Worm (Caenorhabditis elegans) whole organism, L4 larva: Measurements from ENCODE around the gene Y102A5C.2.

Experiments
- D1046.2 ChIP-seq: fragments of 200-800 bp; sonication (Bioruptor generic); IDR thresholded peaks from 2 replicates; pipeline ENCODE4 v1.3.6; 2022; ENCODE audit warnings: missing genetic modification characterization, missing compliant biosample characterization
- F44E2.7 ChIP-seq: fragments of 200-800 bp; sonication (Bioruptor generic); IDR thresholded peaks from 2 replicates; pipeline ENCODE4 v2.1.2; 2022; ENCODE audit warnings: missing genetic modification characterization, missing compliant biosample characterization
- T26A8.4 ChIP-seq: fragments of 200-800 bp; sonication (Bioruptor generic); IDR thresholded peaks from 2 replicates; pipeline ENCODE4 v1.3.6; 2022; ENCODE audit warnings: missing genetic modification characterization, missing compliant biosample characterization
- Y48G9A.11 ChIP-seq: fragments of 200-800 bp; sonication (Bioruptor generic); IDR thresholded peaks from 2 replicates; pipeline ENCODE4 v1.3.6; 2022; ENCODE audit warnings: missing genetic modification reagents, missing genetic modification characterization, missing compliant biosample characterization
- aha-1 ChIP-seq: fragments of 150-350 bp; peaks from one replicate; lab custom pipeline; 2014; ENCODE audit warnings: missing biosample characterization, missing genetic modification characterization
- ama-1 ChIP-seq: fragments of 150-350 bp; optimal IDR thresholded peaks from 2 replicates; lab custom pipeline; 2014; ENCODE audit warnings: inconsistent platforms, mixed read lengths
- ceh-20 ChIP-seq: fragments of 200-800 bp; sonication (Bioruptor generic); IDR thresholded peaks from 2 replicates; pipeline ENCODE4 v1.3.6; 2022; ENCODE audit warnings: missing genetic modification reagents, missing genetic modification characterization, missing compliant biosample characterization
- ceh-62 ChIP-seq: sonication (generic microtip); optimal IDR thresholded peaks from 2 replicates; lab custom pipeline; 2017; ENCODE audit warnings: missing biosample characterization, missing genetic modification characterization
- ceh-82 ChIP-seq: sonication (generic microtip); optimal IDR thresholded peaks from 2 replicates; lab custom pipeline; 2017; ENCODE audit warnings: missing biosample characterization, missing genetic modification characterization
- daf-12 ChIP-seq: fragments of 150-350 bp; optimal IDR thresholded peaks from 2 replicates; lab custom pipeline; 2014; ENCODE audit warnings: missing biosample characterization, missing genetic modification reagents, missing genetic modification characterization
- daf-8 ChIP-seq: fragments of 200-800 bp; sonication (Bioruptor generic); IDR thresholded peaks from 2 replicates; pipeline ENCODE4 v1.3.6; 2022; ENCODE audit warnings: missing genetic modification characterization, missing compliant biosample characterization
- dmd-8 ChIP-seq: fragments of 200-800 bp; sonication (Bioruptor generic); IDR thresholded peaks from 2 replicates; pipeline ENCODE4 v1.3.6; 2022; ENCODE audit warnings: missing genetic modification characterization, missing compliant biosample characterization
- dpl-1 ChIP-seq: fragments of 150-350 bp; optimal IDR thresholded peaks from 2 replicates; lab custom pipeline; 2014; ENCODE audit warnings: missing biosample characterization, missing genetic modification reagents, missing genetic modification characterization
- duxl-1 ChIP-seq: sonication (generic microtip); optimal IDR thresholded peaks from 2 replicates; lab custom pipeline; 2016; ENCODE audit warnings: mild to moderate bottlenecking, missing genetic modification characterization, moderate library complexity, missing compliant biosample characterization; ENCODE audit not compliant: poor library complexity
- hlh-30 ChIP-seq: sonication (generic microtip); optimal IDR thresholded peaks from 2 replicates; lab custom pipeline; 2017; ENCODE audit warnings: antibody characterized with exemption, mild to moderate bottlenecking, missing genetic modification characterization, missing compliant biosample characterization; ENCODE audit not compliant: insufficient read depth
- lin-1 ChIP-seq: fragments of 200-800 bp; sonication (Bioruptor generic); IDR thresholded peaks from 2 replicates; pipeline ENCODE4 v1.3.6; 2022; ENCODE audit warnings: missing genetic modification reagents, missing genetic modification characterization, missing compliant biosample characterization
- lir-3 ChIP-seq: sonication (generic microtip); optimal IDR thresholded peaks from 2 replicates; lab custom pipeline; 2016; ENCODE audit warnings: mild to moderate bottlenecking, missing genetic modification characterization, missing compliant biosample characterization
- madf-5 ChIP-seq, 2 experiments: fragments of 200-800 bp; sonication (Bioruptor generic); IDR thresholded peaks; 2 replicates each; pipeline ENCODE4 v1.3.6; 2022; ENCODE audit warnings: missing compliant biosample characterization in 2 of 2, missing genetic modification characterization in 2 of 2
- mdl-1 ChIP-seq, 2 experiments: fragments of 150-350 bp in 1 of 2; sonication (generic microtip) in 1 of 2; optimal IDR thresholded peaks; 2 replicates each; lab custom pipeline; 2014 to 2017; ENCODE audit warnings: missing biosample characterization in 2 of 2, missing genetic modification characterization in 2 of 2
- mep-1 ChIP-seq: fragments of 150-350 bp; sonication (generic microtip); optimal IDR thresholded peaks from 3 replicates; lab custom pipeline; 2014; ENCODE audit warnings: missing biosample characterization, missing genetic modification characterization
- mxl-2 ChIP-seq: fragments of 200-800 bp; sonication (Bioruptor generic); conservative IDR thresholded peaks from 2 replicates; pipeline ENCODE4 v1.3.6; 2022; ENCODE audit warnings: missing genetic modification reagents, missing genetic modification characterization, missing compliant biosample characterization
- mxl-3 ChIP-seq: fragments of 200-800 bp; sonication (Bioruptor generic); optimal IDR thresholded peaks from 2 replicates; lab custom pipeline; 2018; ENCODE audit warnings: mild to moderate bottlenecking, missing genetic modification characterization, missing compliant biosample characterization
- nhr-237 ChIP-seq: sonication (generic microtip); optimal IDR thresholded peaks from 2 replicates; lab custom pipeline; 2017; ENCODE audit warnings: missing biosample characterization, missing genetic modification characterization
- nhr-42 ChIP-seq: fragments of 200-800 bp; sonication (Bioruptor generic); IDR thresholded peaks from 2 replicates; pipeline ENCODE4 v1.3.6; 2022; ENCODE audit warnings: missing genetic modification characterization, missing compliant biosample characterization
- nhr-77 ChIP-seq: fragments of 150-350 bp; optimal IDR thresholded peaks from 2 replicates; lab custom pipeline; 2014; ENCODE audit warnings: missing biosample characterization, missing genetic modification characterization
- php-3 ChIP-seq: fragments of 200-800 bp; sonication (Bioruptor generic); IDR thresholded peaks from 2 replicates; pipeline ENCODE4 v1.3.6; 2022; ENCODE audit warnings: missing genetic modification reagents, missing genetic modification characterization, missing compliant biosample characterization
- rbr-2 ChIP-seq: sonication (generic microtip); optimal IDR thresholded peaks from 2 replicates; lab custom pipeline; 2016; ENCODE audit warnings: missing genotype, missing genetic modification characterization, missing compliant biosample characterization
- sdz-12 ChIP-seq: fragments of 200-800 bp; sonication (Bioruptor generic); optimal IDR thresholded peaks from 2 replicates; lab custom pipeline; 2018; ENCODE audit warnings: mild to moderate bottlenecking, missing genetic modification characterization, missing compliant biosample characterization
- skn-1 ChIP-seq: fragments of 150-350 bp; optimal IDR thresholded peaks from 2 replicates; lab custom pipeline; 2014; ENCODE audit warnings: missing biosample characterization, missing genetic modification characterization
- snpc-4 ChIP-seq: fragments of 150-350 bp; optimal IDR thresholded peaks from 2 replicates; lab custom pipeline; 2014; ENCODE audit warnings: missing biosample characterization, missing genetic modification characterization
- spr-3 ChIP-seq: fragments of 200-800 bp; sonication (Bioruptor generic); optimal IDR thresholded peaks from 2 replicates; lab custom pipeline; 2018; ENCODE audit warnings: mild to moderate bottlenecking, missing genetic modification characterization, missing compliant biosample characterization
- tag-97 ChIP-seq: fragments of 200-800 bp; sonication (Bioruptor generic); IDR thresholded peaks from 2 replicates; pipeline ENCODE4 v1.3.6; 2022; ENCODE audit warnings: missing genetic modification characterization, missing compliant biosample characterization
- unc-62 ChIP-seq, 3 experiments: fragments of 150-350 bp in 1 of 3; sonication (generic microtip); optimal IDR thresholded peaks in 2 of 3; peaks in 1 of 3; 1 replicate in 1 of 3; 2 replicates in 2 of 3; lab custom pipeline; 2014 to 2017; ENCODE audit warnings: missing biosample characterization in 3 of 3, missing genetic modification characterization in 3 of 3, missing genetic modification reagents in 3 of 3, missing genotype in 1 of 3
- zag-1 ChIP-seq: fragments of 150-350 bp; optimal IDR thresholded peaks from 2 replicates; lab custom pipeline; 2014; ENCODE audit warnings: missing biosample characterization, missing genetic modification characterization
- zfp-2 ChIP-seq: sonication (generic microtip); optimal IDR thresholded peaks from 2 replicates; lab custom pipeline; 2016; ENCODE audit warnings: mild to moderate bottlenecking, missing genetic modification characterization, missing compliant biosample characterization

Y102A5C.2 gene

DNA sequence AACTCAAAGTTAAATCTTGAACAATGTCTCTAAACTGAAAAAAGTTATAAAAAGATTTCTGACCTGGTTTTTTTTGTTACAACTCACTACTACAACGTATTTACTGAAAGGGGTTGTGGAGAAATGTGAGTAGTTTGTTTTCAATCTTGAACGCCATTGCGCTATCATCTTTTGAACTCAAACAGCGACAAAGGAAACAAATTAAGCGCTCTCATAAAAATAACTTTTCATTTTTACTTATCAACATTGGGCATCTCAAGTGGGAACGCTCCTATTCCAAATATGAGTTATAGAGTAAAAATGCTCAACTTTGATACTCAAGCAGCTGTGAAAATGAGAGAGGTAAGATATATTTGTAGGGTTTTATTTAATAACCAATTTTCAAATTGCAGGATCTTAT lies 25.1 kb upstream of the Y102A5C.2 start, which contains the start of gene F09C6.15:
Gene F09C6.15, plus strand, starts transcription at position 301 of the 400 bp plus-strand sequence.
- TF ChIP-seq ceh-20 (GFP tag; lab: Robert Waterston, UW) (no peak), tag-97 (no peak), mdl-1 (tag; optimal IDR thresholded peaks at IDR 0.05; lab: Kevin White, UChicago) (no peak), aha-1 (tag; lab: Kevin White, UChicago) (no peak), zfp-2 (no peak), snpc-4 (tag; lab: Kevin White, UChicago) (no peak), dmd-8 (GFP tag; lab: Robert Waterston, UW) (no peak), daf-8 (GFP tag; lab: Robert Waterston, UW) (no peak), dpl-1 (no peak), Y48G9A.11 (GFP tag; lab: Robert Waterston, UW) (no peak), hlh-30 (tag; lab: Kevin White, UChicago) (no peak), F44E2.7 (GFP tag; lab: Robert Waterston, UW) (no peak)
- TF ChIP-seq, all 104 proteins: peak for 0

DNA sequence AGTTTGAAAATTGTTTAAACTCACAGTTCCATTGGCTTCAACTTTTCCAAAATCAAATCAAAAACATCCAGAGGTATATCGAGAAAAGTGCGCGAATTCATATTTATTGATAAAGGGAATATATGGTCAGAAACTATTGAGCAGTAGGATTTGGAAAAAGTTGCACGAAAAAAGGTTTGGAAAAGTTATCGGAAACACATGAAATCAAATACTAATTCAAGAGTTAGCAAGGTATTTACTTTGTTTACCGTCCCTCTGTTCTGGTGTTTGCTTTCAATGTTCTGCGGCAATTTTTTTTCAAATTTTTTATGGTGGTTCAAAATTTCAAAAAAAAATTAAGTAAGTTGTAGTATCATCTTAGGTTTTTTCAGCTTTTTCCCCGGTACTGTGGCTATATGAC lies 19.2 kb upstream of the Y102A5C.2 start, which contains the start of gene fbxa-45:
Gene fbxa-45, minus strand, starts transcription at position 101 of the 400 bp plus-strand sequence.
- TF ChIP-seq ceh-82 (tag; lab: Kevin White, UChicago) (no peak), lir-3 (no peak), ceh-20 (GFP tag; lab: Robert Waterston, UW) (no peak), sdz-12 (GFP tag; lab: Kevin White, UChicago) (no peak), nhr-42 (GFP tag; lab: Robert Waterston, UW) (no peak), zag-1 (tag; lab: Kevin White, UChicago) (no peak), dpl-1 (no peak), hlh-30 (tag; lab: Kevin White, UChicago) (no peak), ceh-62 (no peak), D1046.2 (GFP tag; lab: Robert Waterston, UW) (no peak)

DNA sequence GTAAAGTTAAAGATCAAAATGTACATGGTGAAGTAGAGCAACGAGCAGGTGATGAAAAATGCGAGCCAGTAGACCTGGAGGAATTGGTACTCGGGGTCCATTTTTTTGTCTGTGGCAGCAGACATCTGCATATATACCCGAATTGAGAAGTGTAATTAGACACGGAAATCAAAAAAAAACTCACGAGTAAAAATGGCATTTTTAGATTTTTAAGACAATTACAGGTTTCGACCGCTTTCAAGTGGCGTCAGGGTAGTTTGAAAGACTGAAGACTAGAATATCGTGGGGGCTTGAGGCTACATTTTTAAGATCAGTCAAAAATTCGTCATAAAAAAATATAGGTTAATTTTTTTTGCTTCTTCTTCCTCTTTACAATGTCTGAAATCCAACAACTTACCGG lies 15.8 kb upstream of the Y102A5C.2 start, which contains the start of gene srd-68:
Gene srd-68, minus strand, starts transcription at position 101 of the 400 bp plus-strand sequence.
- TF ChIP-seq skn-1 (tag; lab: Kevin White, UChicago) (no peak), spr-3 (GFP tag; lab: Kevin White, UChicago) (no peak), nhr-77 (tag; lab: Kevin White, UChicago) (no peak), dpl-1 (no peak), nhr-237 (tag; lab: Kevin White, UChicago) (no peak), ceh-20 (GFP tag; lab: Robert Waterston, UW) (no peak), madf-5 (GFP tag; IDR thresholded peaks at IDR 0.05; lab: Robert Waterston, UW) (no peak), aha-1 (tag; lab: Kevin White, UChicago) (no peak), lin-1 (GFP tag; lab: Robert Waterston, UW) (no peak), ceh-82 (tag; lab: Kevin White, UChicago) (no peak), daf-12 (tag; lab: Kevin White, UChicago) (no peak)
- TF ChIP-seq, all 104 proteins: peak for 0

DNA sequence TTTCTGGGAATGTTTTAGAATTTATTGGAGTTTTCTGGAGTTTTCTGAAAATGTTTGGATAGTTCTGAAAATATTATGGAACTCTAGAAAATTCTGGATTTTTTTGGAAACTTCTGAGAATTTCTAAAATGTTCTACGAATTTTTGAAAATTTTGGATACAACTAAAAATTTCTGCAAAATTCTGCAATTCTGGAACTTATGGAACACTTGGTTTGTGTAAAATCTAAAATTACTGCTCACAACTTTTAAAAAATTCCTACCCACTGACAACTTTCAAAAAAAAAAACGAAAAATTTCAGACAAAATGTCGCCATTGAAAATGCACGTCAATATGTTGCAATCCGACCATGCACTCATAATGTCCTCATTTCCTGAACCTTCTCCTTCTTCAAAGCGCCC lies 13.9 kb upstream of the Y102A5C.2 start, which contains the start of gene nhr-262:
Gene nhr-262, plus strand, starts transcription at position 301 of the 400 bp plus-strand sequence.
- TF ChIP-seq aha-1 (tag; lab: Kevin White, UChicago) (no peak), mxl-2 (GFP tag; lab: Robert Waterston, UW) (no peak), rbr-2 (tag; lab: Kevin White, UChicago) (no peak), duxl-1 (no peak), T26A8.4 (no peak), mep-1 (tag; lab: Kevin White, UChicago) (no peak), hlh-30 (tag; lab: Kevin White, UChicago) (no peak), mxl-3 (GFP tag; lab: Kevin White, UChicago) (no peak), ama-1 (lab: Kevin White, UChicago) (no peak)

DNA sequence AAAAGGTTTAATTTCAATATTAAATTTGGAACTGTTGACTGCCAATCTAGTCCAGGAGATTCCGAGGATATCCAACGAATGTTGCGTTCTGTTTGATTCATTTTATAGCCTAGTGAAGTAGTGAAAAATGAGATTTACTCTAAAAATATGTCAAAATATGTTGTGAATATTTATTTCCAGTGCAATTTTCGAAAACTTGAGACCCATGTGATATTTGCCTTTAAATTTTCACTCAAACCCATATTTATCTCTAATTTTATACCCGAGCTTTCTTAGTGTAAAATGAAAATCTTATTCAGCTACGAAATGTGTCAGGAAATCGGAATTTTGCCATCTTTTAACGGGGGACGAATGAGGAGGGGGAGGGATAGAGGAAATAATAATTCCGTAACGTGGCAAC lies 8.7 kb upstream of the Y102A5C.2 start, which contains the start of gene F09C6.16:
Gene F09C6.16, minus strand, starts transcription at position 101 of the 400 bp plus-strand sequence.
- TF ChIP-seq unc-62 (GFP tag; optimal IDR thresholded peaks at IDR 0.05 in 1 of 2; lab: Kevin White, UChicago) (peak in 1 of 2 experiments; percentile 6), unc-62 (tag; optimal IDR thresholded peaks at IDR 0.05; lab: Kevin White, UChicago) (no peak), php-3 (GFP tag; lab: Robert Waterston, UW) (no peak)
